Fruit fly (Drosophila melanogaster) whole organism, embryonic: ENCODE results near the gene Set2.

Experiments
- Awh ChIP-seq: fragments of 200-800 bp; sonication (Bioruptor generic); IDR thresholded peaks from 2 replicates; pipeline ENCODE4, ENCODE4 v1.3.6; 2022; ENCODE audit warnings: missing biosample characterization, missing genetic modification characterization
- CG10147 ChIP-seq: fragments of 200-800 bp; sonication (Bioruptor generic); optimal IDR thresholded peaks from 2 replicates; lab custom pipeline; 2019; ENCODE audit warnings: missing biosample characterization, mild to moderate bottlenecking, missing genetic modification characterization, moderate library complexity
- CG10654 ChIP-seq: fragments of 200-800 bp; sonication (Bioruptor generic); optimal IDR thresholded peaks from 2 replicates; lab custom pipeline; 2016; ENCODE audit warnings: missing biosample characterization, missing genetic modification characterization
- CG11560 ChIP-seq: fragments of 200-800 bp; sonication (Bioruptor generic); IDR thresholded peaks from 3 replicates; pipeline ENCODE4 v1.3.6; 2022; ENCODE audit warnings: missing biosample characterization, missing genetic modification characterization
- CG12155 ChIP-seq: fragments of 200-800 bp; sonication (Bioruptor generic); optimal IDR thresholded peaks from 3 replicates; lab custom pipeline; 2016; ENCODE audit warnings: missing biosample characterization, missing genetic modification characterization
- CG13296 ChIP-seq: fragments of 200-800 bp; sonication (Bioruptor generic); optimal IDR thresholded peaks from 3 replicates; lab custom pipeline; 2018; ENCODE audit warnings: missing biosample characterization, mild to moderate bottlenecking, missing genetic modification characterization
- CG14965 ChIP-seq: fragments of 200-800 bp; sonication (Bioruptor generic); optimal IDR thresholded peaks from 2 replicates; lab custom pipeline; 2016; ENCODE audit warnings: missing biosample characterization, missing genetic modification characterization, borderline replicate concordance
- CG1603 ChIP-seq: fragments of 200-800 bp; sonication (Bioruptor generic); optimal IDR thresholded peaks from 2 replicates; lab custom pipeline; 2019; ENCODE audit warnings: missing biosample characterization, mild to moderate bottlenecking, missing genetic modification characterization, moderate library complexity
- CG17612 ChIP-seq: fragments of 200-800 bp; sonication (Bioruptor generic); IDR thresholded peaks from 2 replicates; pipeline ENCODE4 v1.3.6; 2022; ENCODE audit warnings: missing biosample characterization, missing genetic modification characterization
- CG1792 ChIP-seq: fragments of 200-800 bp; sonication (Bioruptor generic); optimal IDR thresholded peaks from 2 replicates; lab custom pipeline; 2016; ENCODE audit warnings: missing biosample characterization, missing genetic modification characterization
- CG2116 ChIP-seq: fragments of 200-800 bp; sonication (Bioruptor generic); optimal IDR thresholded peaks from 3 replicates; lab custom pipeline; 2018; ENCODE audit warnings: missing biosample characterization, mild to moderate bottlenecking, missing genetic modification characterization
- CG30431 ChIP-seq: fragments of 200-800 bp; sonication (Bioruptor generic); optimal IDR thresholded peaks from 2 replicates; lab custom pipeline; 2017; ENCODE audit warnings: missing biosample characterization, missing genetic modification characterization
- CG3163 ChIP-seq: fragments of 200-800 bp; sonication (Bioruptor generic); optimal IDR thresholded peaks from 3 replicates; lab custom pipeline; 2016; ENCODE audit warnings: missing biosample characterization, missing genetic modification characterization
- CG4707 ChIP-seq: fragments of 200-800 bp; sonication (Bioruptor generic); optimal IDR thresholded peaks from 2 replicates; lab custom pipeline; 2018; ENCODE audit warnings: missing biosample characterization, mild to moderate bottlenecking, missing genetic modification characterization, moderate library complexity
- CG7556 ChIP-seq: fragments of 200-800 bp; sonication (Bioruptor generic); optimal IDR thresholded peaks from 2 replicates; lab custom pipeline; 2017; ENCODE audit warnings: missing biosample characterization, mild to moderate bottlenecking, missing genetic modification characterization
- CG7786 ChIP-seq: fragments of 200-800 bp; sonication (Bioruptor generic); optimal IDR thresholded peaks from 2 replicates; lab custom pipeline; 2016; ENCODE audit warnings: missing biosample characterization, missing genetic modification characterization
- CG7928 ChIP-seq: fragments of 200-800 bp; sonication (Bioruptor generic); optimal IDR thresholded peaks from 2 replicates; lab custom pipeline; 2017; ENCODE audit warnings: missing biosample characterization, mild to moderate bottlenecking, missing genetic modification characterization
- CG7963 ChIP-seq: fragments of 200-800 bp; sonication (Bioruptor generic); IDR thresholded peaks from 3 replicates; pipeline ENCODE4 v1.3.6; 2022; ENCODE audit warnings: missing biosample characterization, missing genetic modification characterization; ENCODE audit not compliant: partially characterized antibody
- CG9932 ChIP-seq: fragments of 200-800 bp; sonication (Bioruptor generic); IDR thresholded peaks from 2 replicates; pipeline ENCODE4 v1.3.6; 2022; ENCODE audit warnings: missing biosample characterization, missing genetic modification characterization
- Camta ChIP-seq: fragments of 200-800 bp; sonication (Bioruptor generic); optimal IDR thresholded peaks from 2 replicates; lab custom pipeline; 2016; ENCODE audit warnings: missing biosample characterization, missing genetic modification characterization
- Dad ChIP-seq: fragments of 200-800 bp; sonication (Bioruptor generic); optimal IDR thresholded peaks from 3 replicates; lab custom pipeline; 2016; ENCODE audit warnings: missing biosample characterization, missing genetic modification characterization
- Doc2 ChIP-seq: fragments of 200-800 bp; sonication (Bioruptor generic); IDR thresholded peaks from 2 replicates; pipeline ENCODE4 v1.3.6; 2022; ENCODE audit warnings: missing biosample characterization, missing genetic modification characterization
- Drgx ChIP-seq: fragments of 200-800 bp; sonication (Bioruptor generic); IDR thresholded peaks from 2 replicates; pipeline ENCODE4 v1.3.6; 2022; ENCODE audit warnings: missing biosample characterization, missing genetic modification characterization
- Hey ChIP-seq: fragments of 200-800 bp; sonication (Bioruptor generic); optimal IDR thresholded peaks from 3 replicates; lab custom pipeline; 2018; ENCODE audit warnings: missing biosample characterization, mild to moderate bottlenecking, missing genetic modification characterization
- HmgD ChIP-seq: fragments of 200-800 bp; sonication (Bioruptor generic); optimal IDR thresholded peaks from 3 replicates; lab custom pipeline; 2016; ENCODE audit warnings: missing biosample characterization, missing genetic modification characterization
- Hmx ChIP-seq: fragments of 200-800 bp; sonication (Bioruptor generic); optimal IDR thresholded peaks from 2 replicates; lab custom pipeline; 2016; ENCODE audit warnings: missing biosample characterization, missing genetic modification characterization
- Myb ChIP-seq: fragments of 200-800 bp; sonication (Bioruptor generic); optimal IDR thresholded peaks from 2 replicates; lab custom pipeline; 2016; ENCODE audit warnings: missing biosample characterization, missing genetic modification characterization
- Nf-YB ChIP-seq: fragments of 200-800 bp; sonication (Bioruptor generic); optimal IDR thresholded peaks from 3 replicates; lab custom pipeline; 2019; ENCODE audit warnings: missing biosample characterization, mild to moderate bottlenecking, missing genetic modification characterization, moderate library complexity
- Poxn ChIP-seq: fragments of 200-800 bp; sonication (Bioruptor generic); IDR thresholded peaks from 2 replicates; pipeline ENCODE4 v1.3.6; 2022; ENCODE audit warnings: missing biosample characterization, missing genetic modification characterization
- Xbp1 ChIP-seq: fragments of 200-800 bp; sonication (Bioruptor generic); optimal IDR thresholded peaks from 3 replicates; lab custom pipeline; 2016; ENCODE audit warnings: missing biosample characterization, mild to moderate bottlenecking, missing genetic modification characterization
- ase ChIP-seq: fragments of 200-800 bp; sonication (Bioruptor generic); IDR thresholded peaks from 3 replicates; pipeline ENCODE4 v1.3.6; 2022; ENCODE audit warnings: missing biosample characterization, missing genetic modification characterization
- az2 ChIP-seq: fragments of 200-800 bp; sonication (Bioruptor generic); optimal IDR thresholded peaks from 3 replicates; lab custom pipeline; 2016; ENCODE audit warnings: missing biosample characterization, missing genetic modification characterization
- btn ChIP-seq: fragments of 200-800 bp; sonication (Bioruptor generic); optimal IDR thresholded peaks from 2 replicates; lab custom pipeline; 2016; ENCODE audit warnings: missing biosample characterization, missing genetic modification characterization
- cato ChIP-seq: fragments of 200-800 bp; sonication (Bioruptor generic); optimal IDR thresholded peaks from 2 replicates; lab custom pipeline; 2016; ENCODE audit warnings: missing biosample characterization, missing genetic modification characterization, borderline replicate concordance
- cg ChIP-seq: fragments of 200-800 bp; sonication (Bioruptor generic); optimal IDR thresholded peaks from 3 replicates; lab custom pipeline; 2019; ENCODE audit warnings: missing biosample characterization, mild to moderate bottlenecking, missing genetic modification characterization, moderate library complexity
- danr ChIP-seq: fragments of 200-800 bp; sonication (Bioruptor generic); IDR thresholded peaks from 2 replicates; pipeline ENCODE4 v1.3.6; 2022; ENCODE audit warnings: missing biosample characterization, missing genetic modification characterization
- emc ChIP-seq: fragments of 200-800 bp; sonication (Bioruptor generic); optimal IDR thresholded peaks from 2 replicates; lab custom pipeline; 2016; ENCODE audit warnings: missing biosample characterization, missing genetic modification characterization
- exex ChIP-seq: fragments of 200-800 bp; sonication (Bioruptor generic); optimal IDR thresholded peaks from 4 replicates; lab custom pipeline; 2018; ENCODE audit warnings: missing biosample characterization, mild to moderate bottlenecking, missing genetic modification characterization, moderate library complexity
- fru ChIP-seq: fragments of >200 bp; optimal IDR thresholded peaks from 2 replicates; lab custom pipeline; 2017
- hb ChIP-seq: fragments of 200-800 bp; sonication (Bioruptor generic); IDR thresholded peaks from 3 replicates; pipeline ENCODE4 v1.3.6; 2022; ENCODE audit warnings: missing biosample characterization, missing genetic modification characterization; ENCODE audit not compliant: partially characterized antibody
- jumu ChIP-seq: fragments of 200-800 bp; sonication (Bioruptor generic); optimal IDR thresholded peaks from 3 replicates; lab custom pipeline; 2016; ENCODE audit warnings: missing biosample characterization, missing genetic modification characterization
- lilli ChIP-seq: fragments of 200-800 bp; sonication (Bioruptor generic); optimal IDR thresholded peaks from 3 replicates; lab custom pipeline; 2016; ENCODE audit warnings: missing biosample characterization, missing genetic modification characterization
- lmd ChIP-seq: fragments of 200-800 bp; sonication (Bioruptor generic); IDR thresholded peaks from 2 replicates; pipeline ENCODE4 v1.3.6; 2022; ENCODE audit warnings: missing biosample characterization, missing genetic modification characterization
- lov ChIP-seq, 2 experiments: fragments of 200-800 bp in 1 of 2; fragments of >200 bp in 1 of 2; sonication (Bioruptor generic) in 1 of 2; IDR thresholded peaks in 1 of 2; optimal IDR thresholded peaks in 1 of 2; 2 replicates in 1 of 2; 3 replicates in 1 of 2; pipeline versions ENCODE4 v1.3.6 to Lab custom; 2017 to 2022; ENCODE audit warnings: missing biosample characterization in 1 of 2, missing genetic modification characterization in 1 of 2
- pzg ChIP-seq: fragments of 200-800 bp; sonication (Bioruptor generic); optimal IDR thresholded peaks from 3 replicates; lab custom pipeline; 2018; ENCODE audit warnings: missing biosample characterization, mild to moderate bottlenecking, missing genetic modification characterization, moderate library complexity
- schlank ChIP-seq: fragments of 200-800 bp; sonication (Bioruptor generic); optimal IDR thresholded peaks from 2 replicates; lab custom pipeline; 2018; ENCODE audit warnings: missing biosample characterization, mild to moderate bottlenecking, missing genetic modification characterization
- slbo ChIP-seq: fragments of 200-800 bp; sonication (Bioruptor generic); IDR thresholded peaks from 2 replicates; pipeline ENCODE4 v1.3.6; 2022; ENCODE audit warnings: missing biosample characterization, missing genetic modification characterization
- sob ChIP-seq: fragments of 200-800 bp; sonication (Bioruptor generic); IDR thresholded peaks from 2 replicates; pipeline ENCODE4 v1.3.6; 2022; ENCODE audit warnings: missing biosample characterization, missing genetic modification characterization
- tap ChIP-seq: fragments of 200-800 bp; optimal IDR thresholded peaks from 3 replicates; lab custom pipeline; 2019; ENCODE audit warnings: missing biosample characterization, mild to moderate bottlenecking, missing genetic modification characterization, moderate library complexity
- tgo ChIP-seq: fragments of 200-800 bp; sonication (Bioruptor generic); IDR thresholded peaks from 3 replicates; pipeline ENCODE4 v1.3.6; 2022; ENCODE audit warnings: missing biosample characterization, missing genetic modification characterization
- twi ChIP-seq: fragments of 200-800 bp; optimal IDR thresholded peaks from 2 replicates; lab custom pipeline; 2019; ENCODE audit warnings: missing biosample characterization, mild to moderate bottlenecking, missing genetic modification characterization, moderate library complexity
- usp ChIP-seq: fragments of >200 bp; optimal IDR thresholded peaks from 2 replicates; lab custom pipeline; 2017; ENCODE audit warnings: missing biosample characterization, missing genetic modification characterization

Gene Set2

dm6 chrX:13434065-13434464 is 21.0 kb downstream of the Set2 start (continued):
- TF ChIP-seq exex (tag; lab: Kevin White, UChicago) (no peak), CG7786 (GFP tag; lab: Kevin White, UChicago) (peak; percentile 21), slbo (peak; percentile 53), Nf-YB (no peak), Drgx (GFP tag; lab: Robert Waterston, UW) (no peak), HmgD (GFP tag; lab: Kevin White, UChicago) (no peak), tap (tag; lab: Kevin White, UChicago) (no peak), Xbp1 (no peak), CG7556 (GFP tag; lab: Kevin White, UChicago) (peak; percentile 21), lov (optimal IDR thresholded peaks at IDR 0.05; lab: Kevin White, UChicago) (no peak), lov (GFP tag; IDR thresholded peaks at IDR 0.05; lab: Robert Waterston, UW) (no peak), CG3163 (GFP tag; lab: Kevin White, UChicago) (no peak), Hmx (no peak), CG12155 (GFP tag; lab: Kevin White, UChicago) (no peak), danr (GFP tag; lab: Robert Waterston, UW) (no peak), jumu (GFP tag; lab: Kevin White, UChicago) (no peak), usp (GFP tag; lab: Kevin White, UChicago) (no peak), fru (no peak), Myb (no peak), CG7928 (GFP tag; lab: Kevin White, UChicago) (no peak), CG17612 (GFP tag; lab: Robert Waterston, UW) (no peak), cg (GFP tag; lab: Kevin White, UChicago) (no peak), tgo (GFP tag; lab: Robert Waterston, UW) (no peak), CG30431 (GFP tag; lab: Kevin White, UChicago) (no peak), Camta (GFP tag; lab: Kevin White, UChicago) (no peak), Hey (no peak), CG10147 (GFP tag; lab: Kevin White, UChicago) (no peak), CG1603 (no peak), sob (GFP tag; lab: Robert Waterston, UW) (no peak), btn (GFP tag; lab: Kevin White, UChicago) (no peak), CG2116 (GFP tag; lab: Kevin White, UChicago) (no peak), CG14965 (GFP tag; lab: Kevin White, UChicago) (no peak), twi (tag; lab: Kevin White, UChicago) (no peak), lmd (GFP tag; lab: Robert Waterston, UW) (peak; percentile 19; the same call in 1 of the 2 replicates), schlank (tag; lab: Kevin White, UChicago) (no peak), CG7963 (GFP tag; lab: Robert Waterston, UW) (no peak), CG10654 (GFP tag; lab: Kevin White, UChicago) (no peak), CG4707 (GFP tag; lab: Kevin White, UChicago) (no peak), lilli (GFP tag; lab: Kevin White, UChicago) (peak; percentile 10), Poxn (GFP tag; lab: Robert Waterston, UW) (no peak), ase (GFP tag; lab: Robert Waterston, UW) (no peak), CG1792 (GFP tag; lab: Kevin White, UChicago) (no peak), Dad (GFP tag; lab: Kevin White, UChicago) (no peak), pzg (GFP tag; lab: Kevin White, UChicago) (no peak), Awh (GFP tag; lab: Robert Waterston, UW) (no peak), emc (no peak), cato (GFP tag; lab: Kevin White, UChicago) (no peak), CG9932 (0 out of 2 replicates have a peak, but pooled peaks have one; percentile 15), CG13296 (GFP tag; lab: Kevin White, UChicago) (peak; percentile 2), hb (GFP tag; lab: Robert Waterston, UW) (no peak), az2 (GFP tag; lab: Kevin White, UChicago) (no peak), CG11560 (tag; lab: Robert Waterston, UW) (0 out of 3 replicates have a peak, but pooled peaks have one; percentile 25), Doc2 (no peak)
